Worm (Caenorhabditis elegans): Measurements from ENCODE around the gene drd-1.

The drd-1 gene

ce11 chrII:8388001-8388513 lies at the start of gene drd-1:
Gene drd-1, plus strand, starts transcription at chrII:8388051.
- TF ChIP-seq pqm-1 (tag; optimal IDR thresholded peaks at IDR 0.05) (peak; percentile 97), hmg-11 (tag; optimal IDR thresholded peaks at IDR 0.05) (no peak), nhr-11 (tag; optimal IDR thresholded peaks at IDR 0.05) (no peak), elt-1 (tag; optimal IDR thresholded peaks at IDR 0.05) (no peak), elt-2 (tag; optimal IDR thresholded peaks at IDR 0.05) (peak; percentile 98), zag-1 (tag; optimal IDR thresholded peaks at IDR 0.05) (no peak), snpc-4 (tag; optimal IDR thresholded peaks at IDR 0.05) (no peak), unc-62 (GFP tag; optimal IDR thresholded peaks at IDR 0.05) (no peak), nfya-1 (tag; optimal IDR thresholded peaks at IDR 0.05; ENCODE audit: insufficient read depth) (no peak), fos-1 (tag; optimal IDR thresholded peaks at IDR 0.05) (peak; percentile 56), lsy-12 (tag; optimal IDR thresholded peaks at IDR 0.05) (no peak), sea-2 (GFP tag; optimal IDR thresholded peaks at IDR 0.05) (no peak), ztf-4 (tag; optimal IDR thresholded peaks at IDR 0.05) (no peak), jun-1 (tag; optimal IDR thresholded peaks at IDR 0.05) (peak; percentile 27), egl-27 (tag; optimal IDR thresholded peaks at IDR 0.05) (no peak)

ce11 chrII:8339108-8339507 lies 48.7 kb upstream of the drd-1 start:
- TF ChIP-seq sea-2 (GFP tag; optimal IDR thresholded peaks at IDR 0.05) (no peak), aly-2 (tag; optimal IDR thresholded peaks at IDR 0.05) (no peak), nhr-67 (tag; optimal IDR thresholded peaks at IDR 0.05) (no peak), lin-39 (tag; optimal IDR thresholded peaks at IDR 0.05) (no peak), ama-1 (optimal IDR thresholded peaks at IDR 0.05) (no peak), daf-12 (tag; optimal IDR thresholded peaks at IDR 0.05) (no peak), nhr-23 (tag; optimal IDR thresholded peaks at IDR 0.05) (no peak), mdl-1 (tag; optimal IDR thresholded peaks at IDR 0.05) (no peak), nhr-11 (tag; optimal IDR thresholded peaks at IDR 0.05) (no peak), ztf-11 (tag; optimal IDR thresholded peaks at IDR 0.05) (no peak), fkh-2 (tag; optimal IDR thresholded peaks at IDR 0.05) (no peak), ceh-9 (tag; optimal IDR thresholded peaks at IDR 0.05) (no peak), skn-1 (tag; optimal IDR thresholded peaks at IDR 0.05) (no peak)

- TF ChIP-seq nhr-23 (tag; optimal IDR thresholded peaks at IDR 0.05) (peak; percentile 4), elt-3 (tag; optimal IDR thresholded peaks at IDR 0.05) (no peak)
Observed at ce11 chrII:8344803-8345202, 43.0 kb upstream of the drd-1 start.

- TF ChIP-seq nhr-11 (tag; optimal IDR thresholded peaks at IDR 0.05), result no peak
- peak; percentile 33 for TF ChIP-seq nhr-43 (tag; optimal IDR thresholded peaks at IDR 0.05; ENCODE audit: poor library complexity, severe bottlenecking)
Observed at ce11 chrII:8345613-8346012, 42.2 kb upstream of the drd-1 start.

- TF ChIP-seq egl-27 (tag; optimal IDR thresholded peaks at IDR 0.05), result no peak
- no peak for TF ChIP-seq nhr-77 (tag; optimal IDR thresholded peaks at IDR 0.05)
- no peak for TF ChIP-seq tbx-2 (tag; optimal IDR thresholded peaks at IDR 0.05)
- no peak for TF ChIP-seq fos-1 (tag; optimal IDR thresholded peaks at IDR 0.05)
- TF ChIP-seq hmg-11 (tag; optimal IDR thresholded peaks at IDR 0.05), result no peak
- TF ChIP-seq nhr-25 (tag; optimal IDR thresholded peaks at IDR 0.05), result no peak
- no peak for TF ChIP-seq nhr-67 (tag; optimal IDR thresholded peaks at IDR 0.05)
- no peak for TF ChIP-seq ZK546.5 (tag; optimal IDR thresholded peaks at IDR 0.05)
- TF ChIP-seq R02D3.7 (tag; optimal IDR thresholded peaks at IDR 0.05), result no peak
- no peak for TF ChIP-seq elt-1 (tag; optimal IDR thresholded peaks at IDR 0.05)
- no peak for TF ChIP-seq nhr-11 (tag; optimal IDR thresholded peaks at IDR 0.05)
- no peak for TF ChIP-seq ama-1 (optimal IDR thresholded peaks at IDR 0.05)
- no peak for TF ChIP-seq ceh-9 (tag; optimal IDR thresholded peaks at IDR 0.05)
- no peak for TF ChIP-seq unc-39 (tag; optimal IDR thresholded peaks at IDR 0.05)
- no peak for TF ChIP-seq pha-4 (tag; optimal IDR thresholded peaks at IDR 0.05)
- TF ChIP-seq nhr-23 (tag; optimal IDR thresholded peaks at IDR 0.05), result no peak
- TF ChIP-seq nhr-237 (tag; optimal IDR thresholded peaks at IDR 0.05), result no peak
- no peak for TF ChIP-seq elt-2 (tag; optimal IDR thresholded peaks at IDR 0.05)
- no peak for TF ChIP-seq sea-2 (GFP tag; optimal IDR thresholded peaks at IDR 0.05)
- no peak for TF ChIP-seq egl-5 (tag; optimal IDR thresholded peaks at IDR 0.05)
Observed at ce11 chrII:8346384-8346783, 41.5 kb upstream of the drd-1 start, which contains the start of gene eff-1. Gene eff-1, plus strand, starts transcription at chrII:8346684.
